Worm (Caenorhabditis elegans) whole organism, L1 larva: ENCODE measurements around the gene div-1.

Source experiments
- C04F5.9 ChIP-seq: sonication (generic microtip); optimal IDR thresholded peaks from 2 replicates; lab custom pipeline; 2016; ENCODE audit warnings: missing genetic modification characterization, missing compliant biosample characterization
- ama-1 ChIP-seq: fragments of 150-350 bp; optimal IDR thresholded peaks from 2 replicates; lab custom pipeline; 2014
- blmp-1 ChIP-seq: fragments of 150-350 bp; optimal IDR thresholded peaks from 2 replicates; lab custom pipeline; 2014; ENCODE audit warnings: missing biosample characterization, missing genetic modification characterization
- nhr-11 ChIP-seq: fragments of 150-350 bp; optimal IDR thresholded peaks from 2 replicates; lab custom pipeline; 2014; ENCODE audit warnings: missing biosample characterization, missing genetic modification characterization
- nhr-76 ChIP-seq: sonication (generic microtip); optimal IDR thresholded peaks from 2 replicates; lab custom pipeline; 2017; ENCODE audit warnings: missing biosample characterization, missing genetic modification characterization
- nhr-77 ChIP-seq: fragments of 150-350 bp; optimal IDR thresholded peaks from 2 replicates; lab custom pipeline; 2014; ENCODE audit warnings: missing biosample characterization, missing genetic modification characterization
- sox-4 ChIP-seq: sonication (generic microtip); optimal IDR thresholded peaks from 2 replicates; lab custom pipeline; 2016; ENCODE audit warnings: missing genetic modification characterization, missing compliant biosample characterization
- sup-37 ChIP-seq: fragments of 200-800 bp; sonication (Bioruptor generic); optimal IDR thresholded peaks from 2 replicates; lab custom pipeline; 2018; ENCODE audit warnings: mild to moderate bottlenecking, missing genetic modification characterization, missing compliant biosample characterization
- zag-1 ChIP-seq: fragments of 150-350 bp; optimal IDR thresholded peaks from 2 replicates; lab custom pipeline; 2014; ENCODE audit warnings: missing biosample characterization, missing genetic modification characterization

ce11 chrIII:10244013-10244412 lies 4.3 kb downstream of the div-1 start:
- no peak for TF ChIP-seq sox-4 (tag; lab: Kevin White, UChicago)
- no peak for TF ChIP-seq blmp-1 (tag; lab: Kevin White, UChicago)
- no peak for TF ChIP-seq sup-37 (GFP tag; lab: Kevin White, UChicago)
- no peak for TF ChIP-seq C04F5.9 (tag; lab: Kevin White, UChicago)
- TF ChIP-seq nhr-11 (tag; lab: Kevin White, UChicago) = no peak
- no peak for TF ChIP-seq zag-1 (tag; lab: Kevin White, UChicago)
- TF ChIP-seq ama-1 (lab: Kevin White, UChicago) = no peak
- TF ChIP-seq nhr-76 (tag; lab: Kevin White, UChicago) = no peak
- TF ChIP-seq nhr-77 = no peak
